Fruit fly (Drosophila melanogaster) whole organism, adult: ENCODE measurements around the gene CG9705.

Source experiments
- CG11617 ChIP-seq: fragments of 200-800 bp; sonication (Bioruptor generic); optimal IDR thresholded peaks from 2 replicates; lab custom pipeline; 2017; ENCODE audit warnings: mild to moderate bottlenecking, missing biosample characterization, missing genetic modification reagents, missing genetic modification characterization
- CG33017 ChIP-seq: fragments of 200-800 bp; sonication (Bioruptor generic); optimal IDR thresholded peaks from 2 replicates; lab custom pipeline; 2018; ENCODE audit warnings: missing biosample characterization, mild to moderate bottlenecking, missing genetic modification characterization, moderate library complexity
- CG7101 ChIP-seq: fragments of 200-800 bp; sonication (Bioruptor generic); optimal IDR thresholded peaks from 2 replicates; lab custom pipeline; 2018; ENCODE audit warnings: missing biosample characterization, mild to moderate bottlenecking, missing genetic modification characterization, moderate library complexity
- Crg-1 ChIP-seq: fragments of 200-800 bp; sonication (Bioruptor generic); optimal IDR thresholded peaks from 2 replicates; lab custom pipeline; 2016; ENCODE audit warnings: missing biosample characterization, missing genetic modification characterization
- Mnt ChIP-seq: fragments of 200-800 bp; sonication (Bioruptor generic); optimal IDR thresholded peaks from 2 replicates; lab custom pipeline; 2016; ENCODE audit warnings: missing biosample characterization, mild to moderate bottlenecking, missing genetic modification characterization
- bab1 ChIP-seq: fragments of 200-800 bp; sonication (Bioruptor generic); optimal IDR thresholded peaks from 3 replicates; lab custom pipeline; 2019; ENCODE audit warnings: missing biosample characterization, mild to moderate bottlenecking, missing genetic modification characterization, moderate library complexity
- cic ChIP-seq: fragments of 200-800 bp; sonication (Bioruptor generic); optimal IDR thresholded peaks from 2 replicates; lab custom pipeline; 2017; ENCODE audit warnings: missing biosample characterization, mild to moderate bottlenecking, missing genetic modification characterization, moderate library complexity
- cnc ChIP-seq, 2 experiments: fragments of >200 bp; optimal IDR thresholded peaks; 2 replicates each; lab custom pipeline; 2017
- kay ChIP-seq: fragments of 200-800 bp; sonication (Bioruptor generic); peaks from one replicate; lab custom pipeline; 2016; ENCODE audit warnings: missing biosample characterization, missing genetic modification characterization, borderline replicate concordance
- ovo ChIP-seq: fragments of 200-800 bp; sonication (Bioruptor generic); optimal IDR thresholded peaks from 2 replicates; lab custom pipeline; 2016; ENCODE audit warnings: missing biosample characterization, missing genetic modification characterization
- pad ChIP-seq: fragments of 200-800 bp; sonication (Bioruptor generic); optimal IDR thresholded peaks from 3 replicates; lab custom pipeline; 2017; ENCODE audit warnings: missing biosample characterization, missing genetic modification characterization, mild to moderate bottlenecking, moderate library complexity, missing genetic modification reagents
- toe ChIP-seq: fragments of 200-800 bp; sonication (Bioruptor generic); optimal IDR thresholded peaks from 2 replicates; lab custom pipeline; 2016; ENCODE audit warnings: missing biosample characterization, missing genetic modification characterization

DNA sequence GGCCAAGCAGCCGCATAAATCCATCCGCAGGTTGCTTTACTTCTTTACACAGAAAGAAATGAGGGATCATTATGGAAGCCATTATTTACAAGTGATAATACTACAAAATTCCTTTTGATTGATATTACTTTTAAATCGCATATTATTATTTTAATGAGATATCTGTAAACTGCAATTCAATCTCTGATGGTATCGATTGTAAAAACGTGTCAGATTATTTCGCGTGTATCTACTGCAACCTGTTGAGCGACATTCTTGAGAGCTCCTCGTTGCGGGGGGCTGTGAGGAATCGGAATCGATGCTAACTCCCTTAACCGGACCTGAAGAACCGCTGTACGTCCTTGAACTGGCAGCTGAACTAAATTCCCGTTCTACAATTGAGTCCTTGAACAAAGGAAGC lies 38.2 kb downstream of the CG9705 start:
- TF ChIP-seq CG7101 (tag; lab: Kevin White, UChicago) = no peak
- TF ChIP-seq cic (GFP tag; lab: Kevin White, UChicago) = no peak
- TF ChIP-seq Crg-1 (GFP tag; lab: Kevin White, UChicago) = no peak
- TF ChIP-seq pad = no peak
- no peak for TF ChIP-seq Mnt (GFP tag; lab: Kevin White, UChicago)
- TF ChIP-seq toe (GFP tag; lab: Kevin White, UChicago) = no peak
- no peak for TF ChIP-seq CG11617 (GFP tag; lab: Kevin White, UChicago)
- no peak for TF ChIP-seq CG33017 (tag; lab: Kevin White, UChicago)
- no peak for TF ChIP-seq kay (GFP tag; lab: Kevin White, UChicago)
- no peak for TF ChIP-seq cnc (optimal IDR thresholded peaks at IDR 0.05; lab: Kevin White, UChicago)
- TF ChIP-seq bab1 (GFP tag; lab: Kevin White, UChicago) = no peak
- TF ChIP-seq ovo = no peak
